Worm (Caenorhabditis elegans) whole organism, L3 larva: ENCODE results near the gene vamp-7.

ENCODE experiments used
- R02D3.7 ChIP-seq: fragments of 150-350 bp; optimal IDR thresholded peaks from 2 replicates; lab custom pipeline; 2014; ENCODE audit warnings: missing biosample characterization, missing genetic modification characterization
- ZK546.5 ChIP-seq: sonication (generic microtip); optimal IDR thresholded peaks from 2 replicates; lab custom pipeline; 2017; ENCODE audit warnings: missing biosample characterization, missing genetic modification characterization
- aly-2 ChIP-seq: fragments of 150-350 bp; optimal IDR thresholded peaks from 2 replicates; lab custom pipeline; 2014; ENCODE audit warnings: missing biosample characterization, missing genetic modification characterization
- ceh-16 ChIP-seq: sonication (generic microtip); optimal IDR thresholded peaks from 2 replicates; lab custom pipeline; 2017; ENCODE audit warnings: missing biosample characterization, missing genetic modification characterization
- ceh-28 ChIP-seq: fragments of 150-350 bp; optimal IDR thresholded peaks from 2 replicates; lab custom pipeline; 2014; ENCODE audit warnings: missing biosample characterization, missing genetic modification reagents, missing genetic modification characterization
- ceh-82 ChIP-seq: fragments of 150-350 bp; optimal IDR thresholded peaks from 2 replicates; lab custom pipeline; 2014; ENCODE audit warnings: missing biosample characterization, missing genetic modification characterization
- ceh-9 ChIP-seq: sonication (generic microtip); optimal IDR thresholded peaks from 2 replicates; lab custom pipeline; 2018; ENCODE audit warnings: missing biosample characterization, missing genetic modification characterization
- daf-12 ChIP-seq: fragments of 150-350 bp; optimal IDR thresholded peaks from 2 replicates; lab custom pipeline; 2014; ENCODE audit warnings: missing biosample characterization, missing genetic modification reagents, missing genetic modification characterization
- egl-27 ChIP-seq: sonication (generic microtip); optimal IDR thresholded peaks from 4 replicates; lab custom pipeline; 2017; ENCODE audit warnings: missing biosample characterization, missing genetic modification reagents, missing genetic modification characterization
- egl-5 ChIP-seq: fragments of 150-350 bp; optimal IDR thresholded peaks from 2 replicates; lab custom pipeline; 2017; ENCODE audit warnings: missing biosample characterization, missing genetic modification reagents, missing genetic modification characterization, inconsistent platforms
- elt-1 ChIP-seq: fragments of 150-350 bp; optimal IDR thresholded peaks from 2 replicates; lab custom pipeline; 2014; ENCODE audit warnings: missing biosample characterization, missing genetic modification characterization
- elt-2 ChIP-seq: sonication (generic microtip); optimal IDR thresholded peaks from 2 replicates; lab custom pipeline; 2016; ENCODE audit warnings: missing genetic modification reagents, mild to moderate bottlenecking, missing genetic modification characterization, missing compliant biosample characterization
- elt-3 ChIP-seq, 3 experiments: fragments of 150-350 bp in 1 of 3; sonication (generic microtip) in 2 of 3; optimal IDR thresholded peaks; 2 replicates in 2 of 3; 4 replicates in 1 of 3; lab custom pipeline; 2014 to 2017; ENCODE audit warnings: missing biosample characterization in 3 of 3, missing genetic modification characterization in 3 of 3
- eor-1 ChIP-seq, 2 experiments: fragments of 150-350 bp; optimal IDR thresholded peaks; 2 replicates each; lab custom pipeline; 2014 to 2018; ENCODE audit warnings: missing biosample characterization in 2 of 2, missing genetic modification characterization in 2 of 2
- fkh-10 ChIP-seq: sonication (generic microtip); optimal IDR thresholded peaks from 2 replicates; lab custom pipeline; 2017; ENCODE audit warnings: missing biosample characterization, missing genetic modification reagents, missing genetic modification characterization
- hmg-11 ChIP-seq: sonication (generic microtip); optimal IDR thresholded peaks from 2 replicates; lab custom pipeline; 2016; ENCODE audit warnings: missing genetic modification characterization, missing compliant biosample characterization
- jun-1 ChIP-seq: fragments of 150-350 bp; optimal IDR thresholded peaks from 2 replicates; lab custom pipeline; 2014; ENCODE audit warnings: missing biosample characterization, missing genetic modification reagents, missing genetic modification characterization
- lin-15B ChIP-seq: fragments of 150-350 bp; optimal IDR thresholded peaks from 2 replicates; lab custom pipeline; 2014; ENCODE audit warnings: missing biosample characterization, missing genetic modification characterization
- lin-39 ChIP-seq: fragments of 150-350 bp; optimal IDR thresholded peaks from 2 replicates; lab custom pipeline; 2018; ENCODE audit warnings: missing biosample characterization, missing genetic modification reagents, missing genetic modification characterization
- lsy-12 ChIP-seq: sonication (generic microtip); optimal IDR thresholded peaks from 2 replicates; lab custom pipeline; 2016; ENCODE audit warnings: mild to moderate bottlenecking, missing genetic modification characterization, missing compliant biosample characterization
- mdl-1 ChIP-seq: fragments of 150-350 bp; optimal IDR thresholded peaks from 2 replicates; lab custom pipeline; 2014; ENCODE audit warnings: missing biosample characterization, missing genetic modification characterization
- mml-1 ChIP-seq: fragments of 150-350 bp; sonication (generic microtip); optimal IDR thresholded peaks from 3 replicates; lab custom pipeline; 2014; ENCODE audit warnings: missing biosample characterization, missing genetic modification characterization
- nfya-1 ChIP-seq: sonication (generic microtip); optimal IDR thresholded peaks from 2 replicates; lab custom pipeline; 2017; ENCODE audit warnings: missing genetic modification characterization, mild to moderate bottlenecking, missing compliant biosample characterization, antibody characterized with exemption, moderate library complexity; ENCODE audit not compliant: insufficient read depth
- nhr-12 ChIP-seq: fragments of 150-350 bp; optimal IDR thresholded peaks from 2 replicates; lab custom pipeline; 2014; ENCODE audit warnings: missing biosample characterization, missing genetic modification characterization
- nhr-23 ChIP-seq: fragments of 150-350 bp; optimal IDR thresholded peaks from 2 replicates; lab custom pipeline; 2014; ENCODE audit warnings: missing biosample characterization, missing genetic modification reagents, missing genetic modification characterization
- nhr-237 ChIP-seq: fragments of 150-350 bp; optimal IDR thresholded peaks from 2 replicates; lab custom pipeline; 2014; ENCODE audit warnings: missing biosample characterization, missing genetic modification characterization
- nhr-25 ChIP-seq: sonication (generic microtip); optimal IDR thresholded peaks from 2 replicates; lab custom pipeline; 2017; ENCODE audit warnings: missing biosample characterization, missing genetic modification characterization
- nhr-43 ChIP-seq: sonication (generic microtip); optimal IDR thresholded peaks from 2 replicates; lab custom pipeline; 2016; ENCODE audit warnings: mild to moderate bottlenecking, missing genetic modification characterization, missing compliant biosample characterization; ENCODE audit not compliant: poor library complexity, severe bottlenecking
- nhr-67 ChIP-seq: fragments of 150-350 bp; optimal IDR thresholded peaks from 2 replicates; lab custom pipeline; 2014; ENCODE audit warnings: missing biosample characterization, missing genetic modification characterization
- nhr-77 ChIP-seq: fragments of 150-350 bp; optimal IDR thresholded peaks from 2 replicates; lab custom pipeline; 2014; ENCODE audit warnings: missing biosample characterization, missing genetic modification characterization
- pha-4 ChIP-seq: fragments of 150-350 bp; optimal IDR thresholded peaks from 2 replicates; lab custom pipeline; 2014; ENCODE audit warnings: missing biosample characterization, missing genetic modification reagents, missing genetic modification characterization
- pqm-1 ChIP-seq: fragments of 150-350 bp; optimal IDR thresholded peaks from 2 replicates; lab custom pipeline; 2017; ENCODE audit warnings: missing biosample characterization, missing genetic modification characterization, inconsistent platforms
- sea-2 ChIP-seq: fragments of 150-350 bp; sonication (generic microtip); optimal IDR thresholded peaks from 4 replicates; lab custom pipeline; 2014; ENCODE audit warnings: missing biosample characterization, missing genetic modification reagents, missing genetic modification characterization
- skn-1 ChIP-seq: fragments of 150-350 bp; optimal IDR thresholded peaks from 2 replicates; lab custom pipeline; 2014; ENCODE audit warnings: missing biosample characterization, missing genetic modification characterization
- snpc-4 ChIP-seq: fragments of 150-350 bp; optimal IDR thresholded peaks from 2 replicates; lab custom pipeline; 2014; ENCODE audit warnings: missing biosample characterization, missing genetic modification characterization
- zag-1 ChIP-seq: fragments of 150-350 bp; optimal IDR thresholded peaks from 2 replicates; lab custom pipeline; 2014; ENCODE audit warnings: missing biosample characterization, missing genetic modification characterization
- ztf-11 ChIP-seq: fragments of 150-350 bp; optimal IDR thresholded peaks from 2 replicates; lab custom pipeline; 2014; ENCODE audit warnings: missing biosample characterization, missing genetic modification characterization

Gene vamp-7

DNA sequence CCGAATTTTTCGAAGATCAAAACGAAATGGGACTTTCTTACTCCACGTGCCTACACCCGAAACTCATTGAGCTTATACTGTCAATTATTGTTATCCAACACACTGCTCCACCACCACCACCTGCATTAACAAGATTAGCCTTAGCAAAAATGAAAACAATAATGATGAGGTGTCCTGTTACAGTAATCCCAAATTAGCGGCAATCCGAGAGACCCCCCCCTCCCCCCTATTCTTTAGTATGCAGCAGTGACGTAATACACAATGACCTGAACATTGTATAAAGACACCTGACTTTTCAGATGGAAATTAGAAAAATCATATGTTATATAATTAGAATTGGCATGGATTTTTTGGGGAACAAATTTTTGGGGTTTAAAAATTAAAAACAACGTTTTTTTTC, 27.1 kb downstream of the vamp-7 start:
- TF ChIP-seq snpc-4 (no peak), zag-1 (no peak), nhr-25 (no peak), ZK546.5 (no peak)

DNA sequence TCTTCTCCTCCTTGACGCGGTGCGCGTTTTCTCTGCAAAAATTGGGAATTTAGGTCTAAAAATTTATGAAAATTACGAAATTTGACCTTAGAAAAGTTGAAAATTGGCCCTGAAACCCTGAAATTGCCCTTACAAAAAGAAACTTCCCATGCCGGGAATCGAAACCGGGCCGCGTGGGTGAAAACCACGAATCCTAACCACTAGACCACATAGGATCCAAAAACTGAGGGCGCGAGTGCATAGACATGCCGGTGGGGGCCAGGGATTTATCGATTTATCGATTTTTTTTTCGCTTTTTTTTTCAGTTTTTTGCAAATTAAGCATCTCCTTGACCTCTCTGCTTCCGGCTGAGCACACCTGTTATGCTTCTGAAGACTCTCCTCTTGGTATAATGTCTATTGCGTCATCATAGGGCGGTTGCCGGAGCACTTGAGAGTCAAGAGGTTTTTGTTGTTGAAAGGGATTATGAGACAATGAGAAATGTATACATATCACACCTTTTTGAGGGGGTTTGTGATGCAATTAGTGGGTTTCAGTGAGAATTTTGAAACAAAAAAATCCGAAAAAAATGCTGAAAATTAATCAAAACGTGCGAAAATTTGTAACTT, 31.9 kb downstream of the vamp-7 start:
- peak; percentile 13 for TF ChIP-seq hmg-11 (tag; lab: Kevin White, UChicago)
- TF ChIP-seq nfya-1 (tag; lab: Kevin White, UChicago) = peak; percentile 16
- TF ChIP-seq nhr-43 (tag; lab: Kevin White, UChicago) = peak; percentile 4
- TF ChIP-seq pha-4 (tag; lab: Kevin White, UChicago) = peak; percentile 14
- TF ChIP-seq aly-2 = no peak
- no peak for TF ChIP-seq daf-12 (tag; lab: Kevin White, UChicago)
- peak; percentile 95 for TF ChIP-seq ceh-28 (tag; lab: Kevin White, UChicago)
- TF ChIP-seq lsy-12 (tag; lab: Kevin White, UChicago) = peak; percentile 19
- TF ChIP-seq fkh-10 = no peak
- no peak for TF ChIP-seq nhr-23 (tag; lab: Kevin White, UChicago)
- peak; percentile 28 for TF ChIP-seq ceh-82 (tag; lab: Kevin White, UChicago)
- TF ChIP-seq nhr-67 (tag; lab: Kevin White, UChicago) = no peak
- peak; percentile 21 for TF ChIP-seq lin-15B

ce11 chrIV:2640950-2641349, 33.1 kb downstream of the vamp-7 start, which contains the start of the genes mdf-2 and nduv-3:
TSS of gene mdf-2 (minus strand) at chrIV:2641125.
TSS of gene nduv-3 (plus strand) at chrIV:2641310.
- TF ChIP-seq ceh-28 (tag; lab: Kevin White, UChicago) = peak; percentile 94
- TF ChIP-seq nhr-12 = no peak
- TF ChIP-seq mml-1 (tag; lab: Kevin White, UChicago) = no peak
- TF ChIP-seq snpc-4 = peak; percentile 62
- TF ChIP-seq ztf-11 (tag; lab: Kevin White, UChicago) = no peak
- no peak for TF ChIP-seq daf-12 (tag; lab: Kevin White, UChicago)
- no peak for TF ChIP-seq eor-1 (tag; optimal IDR thresholded peaks at IDR 0.05; lab: Kevin White, UChicago)
- TF ChIP-seq lin-15B = peak; percentile 90
- TF ChIP-seq lin-39 = peak; percentile 40
- TF ChIP-seq zag-1 = no peak
- peak; percentile 73 for TF ChIP-seq nhr-25
- TF ChIP-seq jun-1 (tag; lab: Kevin White, UChicago) = peak; percentile 38
- TF ChIP-seq nhr-43 (tag; lab: Kevin White, UChicago) = peak; percentile 24
- no peak for TF ChIP-seq nhr-77 (tag; lab: Kevin White, UChicago)
- TF ChIP-seq sea-2 = no peak
- peak; percentile 28 for TF ChIP-seq skn-1 (tag; lab: Kevin White, UChicago)
- TF ChIP-seq nfya-1 (tag; lab: Kevin White, UChicago) = peak; percentile 83
- no peak for TF ChIP-seq nhr-237 (tag; lab: Kevin White, UChicago)
- peak; percentile 7 for TF ChIP-seq elt-2 (tag; lab: Kevin White, UChicago)
- peak; percentile 82 for TF ChIP-seq nhr-23 (tag; lab: Kevin White, UChicago)
- peak; percentile 4 for TF ChIP-seq pqm-1 (tag; lab: Kevin White, UChicago)
- TF ChIP-seq elt-3 (tag; optimal IDR thresholded peaks at IDR 0.05; lab: Kevin White, UChicago) = no peak
- TF ChIP-seq egl-27 (tag; lab: Kevin White, UChicago) = no peak
- TF ChIP-seq ceh-9 = no peak
- peak; percentile 81 for TF ChIP-seq egl-5 (tag; lab: Kevin White, UChicago)
- no peak for TF ChIP-seq elt-1
- no peak for TF ChIP-seq nhr-67 (tag; lab: Kevin White, UChicago)
- TF ChIP-seq hmg-11 (tag; lab: Kevin White, UChicago) = peak; percentile 31
- TF ChIP-seq lsy-12 (tag; lab: Kevin White, UChicago) = no peak
- TF ChIP-seq mdl-1 (tag; lab: Kevin White, UChicago) = no peak
- no peak for TF ChIP-seq ceh-16
- TF ChIP-seq ceh-82 (tag; lab: Kevin White, UChicago) = peak; percentile 1
- no peak for TF ChIP-seq fkh-10
- no peak for TF ChIP-seq aly-2
- TF ChIP-seq pha-4 (tag; lab: Kevin White, UChicago) = peak; percentile 76
- peak; percentile 33 for TF ChIP-seq R02D3.7 (tag; lab: Kevin White, UChicago)
